Worm (Caenorhabditis elegans) whole organism, L4 larva: ENCODE data around the gene F12A10.8.

Source experiments
- D1046.2 ChIP-seq: fragments of 200-800 bp; sonication (Bioruptor generic); IDR thresholded peaks from 2 replicates; pipeline ENCODE4 v1.3.6; 2022; ENCODE audit warnings: missing genetic modification characterization, missing compliant biosample characterization
- F37D6.2 ChIP-seq: sonication (generic microtip); optimal IDR thresholded peaks from 2 replicates; lab custom pipeline; 2016; ENCODE audit warnings: mild to moderate bottlenecking, missing genetic modification characterization, missing compliant biosample characterization
- T20F7.1 ChIP-seq: fragments of 200-800 bp; sonication (Bioruptor generic); optimal IDR thresholded peaks from 2 replicates; lab custom pipeline; 2018; ENCODE audit warnings: mild to moderate bottlenecking, missing genetic modification characterization, missing compliant biosample characterization
- Y105C5A.15 ChIP-seq: fragments of 200-800 bp; sonication (Bioruptor generic); IDR thresholded peaks from 2 replicates; pipeline ENCODE4 v1.3.6; 2022; ENCODE audit warnings: missing genetic modification characterization, missing compliant biosample characterization
- Y48G9A.11 ChIP-seq: fragments of 200-800 bp; sonication (Bioruptor generic); IDR thresholded peaks from 2 replicates; pipeline ENCODE4 v1.3.6; 2022; ENCODE audit warnings: missing genetic modification reagents, missing genetic modification characterization, missing compliant biosample characterization
- Y75B8A.6 ChIP-seq: fragments of 200-800 bp; sonication (Bioruptor generic); IDR thresholded peaks from 2 replicates; pipeline ENCODE4 v1.3.6; 2022; ENCODE audit warnings: missing genetic modification reagents, missing genetic modification characterization, missing compliant biosample characterization
- ZK337.2 ChIP-seq: fragments of 200-800 bp; sonication (Bioruptor generic); IDR thresholded peaks from 2 replicates; pipeline ENCODE4 v1.3.6; 2022; ENCODE audit warnings: missing genetic modification reagents, missing genetic modification characterization, missing compliant biosample characterization
- ama-1 ChIP-seq: fragments of 150-350 bp; optimal IDR thresholded peaks from 2 replicates; lab custom pipeline; 2014; ENCODE audit warnings: inconsistent platforms, mixed read lengths
- arid-1 ChIP-seq: fragments of 200-800 bp; sonication (Bioruptor generic); conservative IDR thresholded peaks from 2 replicates; pipeline ENCODE4 v1.3.6; 2022; ENCODE audit warnings: missing genetic modification reagents, missing genetic modification characterization, missing compliant biosample characterization
- attf-4 ChIP-seq: sonication (generic microtip); optimal IDR thresholded peaks from 3 replicates; lab custom pipeline; 2017; ENCODE audit warnings: missing biosample characterization, missing genetic modification characterization
- ceh-20 ChIP-seq: fragments of 200-800 bp; sonication (Bioruptor generic); IDR thresholded peaks from 2 replicates; pipeline ENCODE4 v1.3.6; 2022; ENCODE audit warnings: missing genetic modification reagents, missing genetic modification characterization, missing compliant biosample characterization
- ceh-44 ChIP-seq: fragments of 200-800 bp; sonication (Bioruptor generic); IDR thresholded peaks from 2 replicates; pipeline ENCODE4 v1.3.6; 2022; ENCODE audit warnings: missing genetic modification reagents, missing genetic modification characterization, missing compliant biosample characterization
- cey-2 ChIP-seq: sonication (generic microtip); optimal IDR thresholded peaks from 3 replicates; lab custom pipeline; 2017; ENCODE audit warnings: missing genetic modification characterization, mild to moderate bottlenecking, missing compliant biosample characterization, antibody characterized with exemption, borderline replicate concordance; ENCODE audit not compliant: insufficient read depth
- daf-8 ChIP-seq: fragments of 200-800 bp; sonication (Bioruptor generic); IDR thresholded peaks from 2 replicates; pipeline ENCODE4 v1.3.6; 2022; ENCODE audit warnings: missing genetic modification characterization, missing compliant biosample characterization
- dpl-1 ChIP-seq: fragments of 150-350 bp; optimal IDR thresholded peaks from 2 replicates; lab custom pipeline; 2014; ENCODE audit warnings: missing biosample characterization, missing genetic modification reagents, missing genetic modification characterization
- duxl-1 ChIP-seq: sonication (generic microtip); optimal IDR thresholded peaks from 2 replicates; lab custom pipeline; 2016; ENCODE audit warnings: mild to moderate bottlenecking, missing genetic modification characterization, moderate library complexity, missing compliant biosample characterization; ENCODE audit not compliant: poor library complexity
- egl-27 ChIP-seq: sonication (generic microtip); optimal IDR thresholded peaks from 3 replicates; lab custom pipeline; 2017; ENCODE audit warnings: missing biosample characterization, missing genetic modification reagents, missing genetic modification characterization
- fos-1 ChIP-seq: fragments of 150-350 bp; optimal IDR thresholded peaks from 2 replicates; lab custom pipeline; 2014; ENCODE audit warnings: missing biosample characterization, missing genetic modification characterization
- gei-8 ChIP-seq: fragments of 200-800 bp; sonication (Bioruptor generic); optimal IDR thresholded peaks from 2 replicates; lab custom pipeline; 2018; ENCODE audit warnings: mild to moderate bottlenecking, missing genetic modification characterization, missing compliant biosample characterization
- hif-1 ChIP-seq, 2 experiments: sonication (generic microtip); optimal IDR thresholded peaks; 2 replicates each; lab custom pipeline; 2016 to 2017; ENCODE audit warnings: missing compliant biosample characterization in 2 of 2, missing genetic modification characterization in 2 of 2, missing genetic modification reagents in 2 of 2, missing genotype in 2 of 2, mild to moderate bottlenecking in 1 of 2
- hlh-11 ChIP-seq: fragments of 200-800 bp; sonication (Bioruptor generic); optimal IDR thresholded peaks from 2 replicates; lab custom pipeline; 2018; ENCODE audit warnings: mild to moderate bottlenecking, missing genetic modification characterization, missing compliant biosample characterization
- hmg-1.1 ChIP-seq: fragments of 200-800 bp; sonication (Bioruptor generic); IDR thresholded peaks from 2 replicates; pipeline ENCODE4 v1.3.6; 2022; ENCODE audit warnings: missing genetic modification reagents, missing genetic modification characterization, missing compliant biosample characterization
- lim-7 ChIP-seq: fragments of 200-800 bp; sonication (Bioruptor generic); IDR thresholded peaks from 2 replicates; pipeline ENCODE4 v1.3.6; 2022; ENCODE audit warnings: missing genetic modification characterization, missing compliant biosample characterization
- lin-1 ChIP-seq: fragments of 200-800 bp; sonication (Bioruptor generic); IDR thresholded peaks from 2 replicates; pipeline ENCODE4 v1.3.6; 2022; ENCODE audit warnings: missing genetic modification reagents, missing genetic modification characterization, missing compliant biosample characterization
- lin-15B ChIP-seq: fragments of 150-350 bp; sonication (generic microtip); optimal IDR thresholded peaks from 3 replicates; lab custom pipeline; 2014; ENCODE audit warnings: missing biosample characterization, missing genetic modification characterization
- lin-29 ChIP-seq: fragments of 200-800 bp; sonication (Bioruptor generic); IDR thresholded peaks from 2 replicates; pipeline ENCODE4 v1.3.6; 2022; ENCODE audit warnings: missing genetic modification reagents, missing genetic modification characterization, missing compliant biosample characterization
- lin-39 ChIP-seq: fragments of 150-350 bp; optimal IDR thresholded peaks from 2 replicates; lab custom pipeline; 2014; ENCODE audit warnings: missing biosample characterization, missing genetic modification reagents, missing genetic modification characterization
- lsy-2 ChIP-seq, 2 experiments: fragments of 150-350 bp in 1 of 2; sonication (generic microtip) in 1 of 2; optimal IDR thresholded peaks; 2 replicates each; lab custom pipeline; 2014 to 2017; ENCODE audit warnings: missing biosample characterization in 2 of 2, missing genetic modification characterization in 2 of 2
- mdt-29 ChIP-seq: fragments of 200-800 bp; sonication (Bioruptor generic); IDR thresholded peaks from 2 replicates; pipeline ENCODE4 v1.3.6; 2022; ENCODE audit warnings: missing genetic modification reagents, missing genetic modification characterization, missing compliant biosample characterization
- mep-1 ChIP-seq: fragments of 150-350 bp; sonication (generic microtip); optimal IDR thresholded peaks from 3 replicates; lab custom pipeline; 2014; ENCODE audit warnings: missing biosample characterization, missing genetic modification characterization
- mxl-3 ChIP-seq: fragments of 200-800 bp; sonication (Bioruptor generic); optimal IDR thresholded peaks from 2 replicates; lab custom pipeline; 2018; ENCODE audit warnings: mild to moderate bottlenecking, missing genetic modification characterization, missing compliant biosample characterization
- nhr-102 ChIP-seq: sonication (generic microtip); optimal IDR thresholded peaks from 2 replicates; lab custom pipeline; 2016; ENCODE audit warnings: mild to moderate bottlenecking, missing genetic modification characterization, moderate library complexity, missing compliant biosample characterization
- nhr-11 ChIP-seq: fragments of 150-350 bp; optimal IDR thresholded peaks from 2 replicates; lab custom pipeline; 2014; ENCODE audit warnings: missing biosample characterization, missing genetic modification characterization
- nhr-111 ChIP-seq: fragments of 200-800 bp; sonication (Bioruptor generic); optimal IDR thresholded peaks from 2 replicates; lab custom pipeline; 2018; ENCODE audit warnings: mild to moderate bottlenecking, missing genetic modification characterization, missing compliant biosample characterization
- nhr-25 ChIP-seq: sonication (generic microtip); optimal IDR thresholded peaks from 2 replicates; lab custom pipeline; 2017; ENCODE audit warnings: missing genetic modification characterization, mild to moderate bottlenecking, missing compliant biosample characterization, antibody characterized with exemption, moderate library complexity, borderline replicate concordance; ENCODE audit not compliant: insufficient read depth
- nhr-28 ChIP-seq: fragments of 150-350 bp; optimal IDR thresholded peaks from 2 replicates; lab custom pipeline; 2014; ENCODE audit warnings: missing biosample characterization, missing genetic modification characterization
- nhr-6 ChIP-seq: fragments of 150-350 bp; optimal IDR thresholded peaks from 2 replicates; lab custom pipeline; 2014; ENCODE audit warnings: missing biosample characterization, missing genetic modification characterization
- nhr-77 ChIP-seq: fragments of 150-350 bp; optimal IDR thresholded peaks from 2 replicates; lab custom pipeline; 2014; ENCODE audit warnings: missing biosample characterization, missing genetic modification characterization
- rbr-2 ChIP-seq: sonication (generic microtip); optimal IDR thresholded peaks from 2 replicates; lab custom pipeline; 2016; ENCODE audit warnings: missing genotype, missing genetic modification characterization, missing compliant biosample characterization
- sdz-12 ChIP-seq: fragments of 200-800 bp; sonication (Bioruptor generic); optimal IDR thresholded peaks from 2 replicates; lab custom pipeline; 2018; ENCODE audit warnings: mild to moderate bottlenecking, missing genetic modification characterization, missing compliant biosample characterization
- set-16 ChIP-seq: fragments of 200-800 bp; sonication (Bioruptor generic); IDR thresholded peaks from 2 replicates; pipeline ENCODE4 v1.3.6; 2022; ENCODE audit warnings: missing genetic modification reagents, missing genetic modification characterization, missing compliant biosample characterization
- skn-1 ChIP-seq: fragments of 150-350 bp; optimal IDR thresholded peaks from 2 replicates; lab custom pipeline; 2014; ENCODE audit warnings: missing biosample characterization, missing genetic modification characterization
- snpc-4 ChIP-seq: fragments of 150-350 bp; optimal IDR thresholded peaks from 2 replicates; lab custom pipeline; 2014; ENCODE audit warnings: missing biosample characterization, missing genetic modification characterization
- tag-97 ChIP-seq: fragments of 200-800 bp; sonication (Bioruptor generic); IDR thresholded peaks from 2 replicates; pipeline ENCODE4 v1.3.6; 2022; ENCODE audit warnings: missing genetic modification characterization, missing compliant biosample characterization
- tra-1 ChIP-seq: fragments of 200-800 bp; sonication (Bioruptor generic); IDR thresholded peaks from 2 replicates; pipeline ENCODE4 v1.3.6; 2022; ENCODE audit warnings: missing genetic modification reagents, missing genetic modification characterization, missing compliant biosample characterization
- unc-39 ChIP-seq: sonication (generic microtip); optimal IDR thresholded peaks from 2 replicates; lab custom pipeline; 2017; ENCODE audit warnings: missing biosample characterization, missing genetic modification characterization
- vab-7 ChIP-seq: fragments of 200-800 bp; sonication (Bioruptor generic); IDR thresholded peaks from 2 replicates; pipeline ENCODE4 v1.3.6; 2022; ENCODE audit warnings: missing genetic modification reagents, missing genetic modification characterization, missing compliant biosample characterization
- zip-2 ChIP-seq: fragments of 150-350 bp; optimal IDR thresholded peaks from 2 replicates; lab custom pipeline; 2014; ENCODE audit warnings: missing biosample characterization, missing genetic modification characterization

F12A10.8 gene

ce11 chrII:5522637-5523036 lies 21.8 kb upstream of the F12A10.8 start, which contains the start of gene ZK177.11:
Gene ZK177.11, plus strand, starts transcription at chrII:5522937.
- TF ChIP-seq zip-2 (tag; lab: Kevin White, UChicago) (no peak), ama-1 (lab: Kevin White, UChicago) (no peak), ceh-44 (no peak), F37D6.2 (no peak), hlh-11 (tag; lab: Kevin White, UChicago) (no peak), ceh-20 (GFP tag; lab: Robert Waterston, UW) (no peak), sdz-12 (GFP tag; lab: Kevin White, UChicago) (no peak), ZK337.2 (GFP tag; lab: Robert Waterston, UW) (no peak), vab-7 (GFP tag; lab: Robert Waterston, UW) (no peak), nhr-11 (tag; lab: Kevin White, UChicago) (no peak)

- TF ChIP-seq ama-1 (lab: Kevin White, UChicago) (no peak), nhr-77 (tag; lab: Kevin White, UChicago) (no peak), hmg-1.1 (GFP tag; lab: Robert Waterston, UW) (no peak), nhr-111 (GFP tag; lab: Kevin White, UChicago) (no peak), Y48G9A.11 (GFP tag; lab: Robert Waterston, UW) (no peak), mep-1 (tag; lab: Kevin White, UChicago) (no peak), ceh-44 (no peak), mxl-3 (no peak), set-16 (GFP tag; lab: Robert Waterston, UW) (no peak), D1046.2 (GFP tag; lab: Robert Waterston, UW) (no peak), lin-1 (GFP tag; lab: Robert Waterston, UW) (no peak), Y75B8A.6 (no peak), mdt-29 (GFP tag; lab: Robert Waterston, UW) (no peak), lim-7 (no peak), nhr-28 (no peak), fos-1 (tag; lab: Kevin White, UChicago) (no peak)
Observed at ce11 chrII:5521411-5521810, 20.5 kb upstream of the F12A10.8 start, which contains the start of gene ZK177.12. Gene ZK177.12, plus strand, starts transcription at chrII:5521711.

ce11 chrII:5518910-5519309 lies 18.0 kb upstream of the F12A10.8 start, which contains the start of gene ZK177.2:
Gene ZK177.2, plus strand, starts transcription at chrII:5519210.
- TF ChIP-seq zip-2 (tag; lab: Kevin White, UChicago): no peak
- no peak for TF ChIP-seq tra-1
- TF ChIP-seq rbr-2 (tag; lab: Kevin White, UChicago): no peak
- no peak for TF ChIP-seq dpl-1 (GFP tag; lab: Kevin White, UChicago)
- TF ChIP-seq tag-97 (GFP tag; lab: Robert Waterston, UW): no peak
- TF ChIP-seq nhr-6 (tag; lab: Kevin White, UChicago): no peak
- no peak for TF ChIP-seq attf-4 (tag; lab: Kevin White, UChicago)
- TF ChIP-seq lin-15B (tag; lab: Kevin White, UChicago): no peak
- TF ChIP-seq cey-2: no peak
- no peak for TF ChIP-seq Y105C5A.15 (GFP tag; lab: Robert Waterston, UW)

ce11 chrII:5518055-5518454 lies 17.2 kb upstream of the F12A10.8 start:
- TF ChIP-seq daf-8 (GFP tag; lab: Robert Waterston, UW) (no peak), nhr-25 (no peak), nhr-102 (tag; lab: Kevin White, UChicago) (no peak), snpc-4 (tag; lab: Kevin White, UChicago) (no peak), duxl-1 (no peak), lim-7 (no peak), lin-29 (GFP tag; lab: Robert Waterston, UW) (no peak), lsy-2 (tag; optimal IDR thresholded peaks at IDR 0.05; lab: Kevin White, UChicago) (no peak), hif-1 (tag; optimal IDR thresholded peaks at IDR 0.05; lab: Kevin White, UChicago) (no peak), T20F7.1 (GFP tag; lab: Kevin White, UChicago) (no peak), egl-27 (no peak), gei-8 (GFP tag; lab: Kevin White, UChicago) (no peak), lin-39 (tag; lab: Kevin White, UChicago) (no peak), unc-39 (tag; lab: Kevin White, UChicago) (no peak), arid-1 (no peak), ama-1 (lab: Kevin White, UChicago) (no peak), attf-4 (tag; lab: Kevin White, UChicago) (no peak), skn-1 (tag; lab: Kevin White, UChicago) (no peak)
